Worm (Caenorhabditis elegans): ENCODE measurements around the gene ndx-9.
A peak's percentile ranks its signal among the peaks of the same experiment; 100 is the strongest.

Gene ndx-9

ce11 chrIV:11019962-11020550, 8.2 kb upstream of the ndx-9 start, which contains the start of gene F13H10.8:
Gene F13H10.8 (plus strand): TSS chrIV:11020517.
- TF ChIP-seq nhr-47 (tag; optimal IDR thresholded peaks at IDR 0.05) = peak; percentile 24
- no peak for TF ChIP-seq ceh-88 (GFP tag; IDR thresholded peaks at IDR 0.05)
- peak; percentile 65 for TF ChIP-seq mep-1 (tag; optimal IDR thresholded peaks at IDR 0.05)
- TF ChIP-seq jun-1 (tag; optimal IDR thresholded peaks at IDR 0.05) = no peak
- peak; percentile 26 for TF ChIP-seq elt-2 (tag; optimal IDR thresholded peaks at IDR 0.05)
- TF ChIP-seq lin-14 (GFP tag; optimal IDR thresholded peaks at IDR 0.05) = peak; percentile 68
- TF ChIP-seq aha-1 (tag; optimal IDR thresholded peaks at IDR 0.05) = no peak
- no peak for TF ChIP-seq sup-37 (GFP tag; optimal IDR thresholded peaks at IDR 0.05)
- peak; percentile 22 for TF ChIP-seq pag-3 (tag; optimal IDR thresholded peaks at IDR 0.05; ENCODE audit: borderline replicate concordance, insufficient read depth)
- TF ChIP-seq lin-35 (GFP tag; optimal IDR thresholded peaks at IDR 0.05) = peak; percentile 36 to 38
- TF ChIP-seq swsn-7 (tag; optimal IDR thresholded peaks at IDR 0.05) = peak; percentile 19
- TF ChIP-seq mdl-1 (tag; optimal IDR thresholded peaks at IDR 0.05) = peak in 1 of 2 experiments; percentile 1
- TF ChIP-seq tbx-2 (tag; optimal IDR thresholded peaks at IDR 0.05) = peak; percentile 60
- peak; percentile 40 for TF ChIP-seq nhr-71 (tag; optimal IDR thresholded peaks at IDR 0.05)
- TF ChIP-seq nhr-20 (tag; optimal IDR thresholded peaks at IDR 0.05) = peak; percentile 54
- no peak for TF ChIP-seq hlh-4 (tag; optimal IDR thresholded peaks at IDR 0.05)
- TF ChIP-seq ceh-82 (tag; optimal IDR thresholded peaks at IDR 0.05) = peak in 1 of 3 experiments; percentile 21
- no peak for TF ChIP-seq lin-13 (GFP tag; optimal IDR thresholded peaks at IDR 0.05)
- TF ChIP-seq xbp-1 (tag; optimal IDR thresholded peaks at IDR 0.05) = peak; percentile 31
- peak; percentile 10 for TF ChIP-seq C16A3.4 (tag; optimal IDR thresholded peaks at IDR 0.05)
- peak; percentile 24 for TF ChIP-seq snpc-4 (tag; optimal IDR thresholded peaks at IDR 0.05)
- TF ChIP-seq lsy-2 (tag; optimal IDR thresholded peaks at IDR 0.05) = peak; percentile 9 to 50
- TF ChIP-seq nhr-77 (tag; optimal IDR thresholded peaks at IDR 0.05) = peak; percentile 1
- peak; percentile 19 to 48 (median 20) for TF ChIP-seq dpl-1 (GFP tag; optimal IDR thresholded peaks at IDR 0.05)
- peak; percentile 24 to 26 for TF ChIP-seq efl-1 (optimal IDR thresholded peaks at IDR 0.05)
- peak; percentile 31 to 40 for TF ChIP-seq efl-1 (GFP tag; optimal IDR thresholded peaks at IDR 0.05 in 1 of 2)
- peak; percentile 29 for TF ChIP-seq nhr-85 (tag)
- TF ChIP-seq sox-4 (tag; optimal IDR thresholded peaks at IDR 0.05) = no peak
- TF ChIP-seq nhr-84 (tag; optimal IDR thresholded peaks at IDR 0.05) = no peak
- TF ChIP-seq ceh-8 (GFP tag; optimal IDR thresholded peaks at IDR 0.05) = no peak
- TF ChIP-seq mab-9 (GFP tag; IDR thresholded peaks at IDR 0.05) = no peak
- peak; percentile 41 for TF ChIP-seq blmp-1 (tag; optimal IDR thresholded peaks at IDR 0.05)
- TF ChIP-seq lin-15B (tag; optimal IDR thresholded peaks at IDR 0.05) = peak; percentile 18
- no peak for TF ChIP-seq ama-1 (optimal IDR thresholded peaks at IDR 0.05)
- peak; percentile 31 for TF ChIP-seq snu-23 (GFP tag; optimal IDR thresholded peaks at IDR 0.05)

DNA sequence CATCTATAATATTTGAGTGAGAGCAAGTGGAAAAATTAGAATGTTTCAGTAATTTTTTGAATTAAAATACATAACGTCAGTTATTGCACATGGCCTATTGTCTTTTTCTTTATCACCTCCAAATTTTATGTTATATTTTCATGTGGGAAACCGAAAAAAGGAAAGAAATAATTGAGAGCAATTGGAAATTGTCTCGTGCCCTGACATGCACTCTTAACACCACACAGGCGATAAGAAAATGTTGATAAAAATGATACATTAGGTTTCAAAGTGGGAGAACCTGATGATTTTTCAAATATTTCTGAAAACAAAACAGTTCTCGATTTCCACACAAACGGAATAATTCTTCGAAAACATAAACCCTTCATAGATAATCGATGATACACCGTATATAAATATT, 4.1 kb upstream of the ndx-9 start, which contains the start of gene F13H10.3:
TSS of gene F13H10.3 (minus strand) at position 73 of the 400 bp plus-strand sequence.
- no peak for TF ChIP-seq mab-9 (GFP tag; IDR thresholded peaks at IDR 0.05)
- TF ChIP-seq hlh-4 (tag; optimal IDR thresholded peaks at IDR 0.05) = no peak
- no peak for TF ChIP-seq zag-1 (tag; optimal IDR thresholded peaks at IDR 0.05)
- peak; percentile 8 for TF ChIP-seq nhr-90 (tag; optimal IDR thresholded peaks at IDR 0.05; ENCODE audit: poor library complexity)
- no peak for TF ChIP-seq efl-1 (optimal IDR thresholded peaks at IDR 0.05)
- peak in 1 of 2 experiments; percentile 27 for TF ChIP-seq efl-1 (GFP tag; optimal IDR thresholded peaks at IDR 0.05 in 1 of 2)
- TF ChIP-seq dsc-1 (tag; optimal IDR thresholded peaks at IDR 0.05) = no peak
- TF ChIP-seq egl-13 (tag; optimal IDR thresholded peaks at IDR 0.05) = no peak
- TF ChIP-seq nhr-237 (tag; optimal IDR thresholded peaks at IDR 0.05) = no peak
- peak in 1 of 2 experiments; percentile 53 for TF ChIP-seq lin-35 (GFP tag; optimal IDR thresholded peaks at IDR 0.05)
- no peak for TF ChIP-seq ets-5 (GFP tag; IDR thresholded peaks at IDR 0.05)
- TF ChIP-seq lin-15B (tag; optimal IDR thresholded peaks at IDR 0.05) = no peak
- TF ChIP-seq elt-2 (tag; optimal IDR thresholded peaks at IDR 0.05) = peak; percentile 54
- peak; percentile 19 for TF ChIP-seq pqm-1 (tag; optimal IDR thresholded peaks at IDR 0.05)

Measured in whole organism, L1 larva.